Fruit fly (Drosophila melanogaster): ENCODE measurements around the gene Brd.

- TF ChIP-seq Rel (GFP tag; optimal IDR thresholded peaks at IDR 0.05): no peak
- no peak for TF ChIP-seq Rel (tag; optimal IDR thresholded peaks at IDR 0.05)
- no peak for TF ChIP-seq OdsH (GFP tag; optimal IDR thresholded peaks at IDR 0.05)
- no peak for TF ChIP-seq GATAd (GFP tag; optimal IDR thresholded peaks at IDR 0.05)
- TF ChIP-seq sage (GFP tag; optimal IDR thresholded peaks at IDR 0.05): no peak
- no peak for TF ChIP-seq h (GFP tag; optimal IDR thresholded peaks at IDR 0.05)
- TF ChIP-seq sv (GFP tag; optimal IDR thresholded peaks at IDR 0.05): no peak
- no peak for TF ChIP-seq usp (GFP tag; optimal IDR thresholded peaks at IDR 0.05)
- no peak for TF ChIP-seq dmrt93B (GFP tag; optimal IDR thresholded peaks at IDR 0.05)
Measured at dm6 chr3L:14942769-14943168, 29.7 kb upstream of the Brd start.
